Worm (Caenorhabditis elegans) whole organism, early embryonic: ENCODE measurements around the gene spl-3.

ENCODE experiments used
- B0310.2 ChIP-seq: sonication (generic microtip); optimal IDR thresholded peaks from 2 replicates; lab custom pipeline; 2016; ENCODE audit warnings: mild to moderate bottlenecking, missing genetic modification characterization, missing compliant biosample characterization
- F13C5.2 ChIP-seq: sonication (generic microtip); optimal IDR thresholded peaks from 2 replicates; lab custom pipeline; 2017; ENCODE audit warnings: mild to moderate bottlenecking, missing genetic modification characterization, inconsistent platforms, missing compliant biosample characterization
- aly-1 ChIP-seq: sonication (generic microtip); optimal IDR thresholded peaks from 2 replicates; lab custom pipeline; 2016; ENCODE audit warnings: missing genetic modification characterization, missing compliant biosample characterization
- ama-1 ChIP-seq: fragments of 150-350 bp; optimal IDR thresholded peaks from 2 replicates; lab custom pipeline; 2014
- ceh-36 ChIP-seq: sonication (generic microtip); optimal IDR thresholded peaks from 2 replicates; lab custom pipeline; 2016; ENCODE audit warnings: missing genetic modification characterization, inconsistent platforms, missing compliant biosample characterization
- ets-7 ChIP-seq: sonication (generic microtip); optimal IDR thresholded peaks from 2 replicates; lab custom pipeline; 2016; ENCODE audit warnings: missing genotype, missing genetic modification characterization, missing compliant biosample characterization
- flt-1 ChIP-seq: fragments of 200-800 bp; sonication (Bioruptor generic); IDR thresholded peaks from 2 replicates; pipeline ENCODE4 v1.3.6; 2022; ENCODE audit warnings: missing genetic modification characterization, missing compliant biosample characterization
- hmg-4 ChIP-seq: fragments of 200-800 bp; sonication (Bioruptor generic); optimal IDR thresholded peaks from 2 replicates; lab custom pipeline; 2018; ENCODE audit warnings: mild to moderate bottlenecking, missing genetic modification characterization, missing compliant biosample characterization
- hnd-1 ChIP-seq: sonication (generic microtip); optimal IDR thresholded peaks from 2 replicates; lab custom pipeline; 2016; ENCODE audit warnings: missing genetic modification characterization, missing compliant biosample characterization
- pes-1 ChIP-seq: fragments of 200-800 bp; sonication (Bioruptor generic); IDR thresholded peaks from 2 replicates; pipeline ENCODE4 v1.3.6; 2022; ENCODE audit warnings: missing genetic modification reagents, missing genetic modification characterization, missing compliant biosample characterization
- scrt-1 ChIP-seq: fragments of 200-800 bp; sonication (Bioruptor generic); IDR thresholded peaks from 2 replicates; pipeline ENCODE4 v1.3.6; 2022; ENCODE audit warnings: missing genetic modification characterization, missing compliant biosample characterization
- sea-1 ChIP-seq: fragments of 200-800 bp; sonication (Bioruptor generic); conservative IDR thresholded peaks from 2 replicates; pipeline ENCODE4 v1.3.6; 2022; ENCODE audit warnings: missing genetic modification characterization, missing compliant biosample characterization
- tbx-11 ChIP-seq: fragments of 200-800 bp; sonication (Bioruptor generic); IDR thresholded peaks from 2 replicates; pipeline ENCODE4 v1.3.6; 2022; ENCODE audit warnings: missing genetic modification characterization, missing compliant biosample characterization
- tbx-37 ChIP-seq: fragments of 200-800 bp; sonication (Bioruptor generic); conservative IDR thresholded peaks from 2 replicates; pipeline ENCODE4 v1.3.6; 2022; ENCODE audit warnings: missing genetic modification reagents, missing genetic modification characterization, missing compliant biosample characterization

- TF ChIP-seq ama-1 (lab: Kevin White, UChicago) (no peak), pes-1 (GFP tag; lab: Robert Waterston, UW) (no peak), hnd-1 (tag; lab: Kevin White, UChicago) (no peak), sea-1 (GFP tag; lab: Robert Waterston, UW) (no peak), scrt-1 (GFP tag; lab: Robert Waterston, UW) (no peak), aly-1 (no peak), ceh-36 (tag; lab: Kevin White, UChicago) (no peak), ets-7 (tag; lab: Kevin White, UChicago) (no peak), tbx-37 (GFP tag; lab: Robert Waterston, UW) (no peak), flt-1 (GFP tag; lab: Robert Waterston, UW) (no peak), hmg-4 (no peak), tbx-11 (GFP tag; lab: Robert Waterston, UW) (no peak), B0310.2 (tag; lab: Kevin White, UChicago) (no peak), F13C5.2 (tag; lab: Kevin White, UChicago) (no peak)
Measured at ce11 chrIV:1239686-1240085, 46.8 kb downstream of the spl-3 start, which contains the start of gene F38A1.8.
